Fruit fly (Drosophila melanogaster) whole organism, embryonic: ENCODE results near the gene p24-1.

Experiments used
- B-H2 ChIP-seq: fragments of 200-800 bp; sonication (Bioruptor generic); optimal IDR thresholded peaks from 2 replicates; lab custom pipeline; 2018; ENCODE audit warnings: missing biosample characterization, mild to moderate bottlenecking, missing genetic modification characterization
- CG12391 ChIP-seq: fragments of 200-800 bp; sonication (Bioruptor generic); optimal IDR thresholded peaks from 3 replicates; lab custom pipeline; 2018; ENCODE audit warnings: missing biosample characterization, mild to moderate bottlenecking, missing genetic modification characterization, moderate library complexity
- CG13287 ChIP-seq: fragments of 200-800 bp; sonication (Bioruptor generic); IDR thresholded peaks from 2 replicates; pipeline ENCODE4 v1.3.6; 2022; ENCODE audit warnings: missing biosample characterization, missing genetic modification characterization; ENCODE audit not compliant: partially characterized antibody
- CG1792 ChIP-seq: fragments of 200-800 bp; sonication (Bioruptor generic); optimal IDR thresholded peaks from 2 replicates; lab custom pipeline; 2016; ENCODE audit warnings: missing biosample characterization, missing genetic modification characterization
- CG18011 ChIP-seq: fragments of 200-800 bp; sonication (Bioruptor generic); optimal IDR thresholded peaks from 2 replicates; lab custom pipeline; 2017; ENCODE audit warnings: missing biosample characterization, missing genetic modification characterization, mild to moderate bottlenecking, moderate library complexity, missing genotype
- CG2199 ChIP-seq: fragments of 200-800 bp; sonication (Bioruptor generic); IDR thresholded peaks from 3 replicates; pipeline ENCODE4 v1.3.6; 2022; ENCODE audit warnings: missing biosample characterization, missing genetic modification characterization
- CG2678 ChIP-seq: fragments of 200-800 bp; sonication (Bioruptor generic); optimal IDR thresholded peaks from 3 replicates; lab custom pipeline; 2019; ENCODE audit warnings: missing biosample characterization, mild to moderate bottlenecking, missing genetic modification characterization, moderate library complexity
- CG2875 ChIP-seq: fragments of 200-800 bp; sonication (Bioruptor generic); optimal IDR thresholded peaks from 2 replicates; lab custom pipeline; 2017; ENCODE audit warnings: missing biosample characterization, mild to moderate bottlenecking, missing genetic modification characterization, missing genetic modification reagents
- CG34376 ChIP-seq: fragments of 200-800 bp; sonication (Bioruptor generic); optimal IDR thresholded peaks from 2 replicates; lab custom pipeline; 2018; ENCODE audit warnings: missing biosample characterization, mild to moderate bottlenecking, missing genetic modification characterization
- CG8089 ChIP-seq: fragments of 200-800 bp; sonication (Bioruptor generic); optimal IDR thresholded peaks from 3 replicates; lab custom pipeline; 2016; ENCODE audit warnings: missing biosample characterization, missing genetic modification characterization
- CG9876 ChIP-seq: fragments of 200-800 bp; sonication (Bioruptor generic); optimal IDR thresholded peaks from 2 replicates; lab custom pipeline; 2016; ENCODE audit warnings: missing biosample characterization, missing genetic modification characterization
- Fer2 ChIP-seq: fragments of 200-800 bp; sonication (Bioruptor generic); optimal IDR thresholded peaks from 2 replicates; lab custom pipeline; 2018; ENCODE audit warnings: missing biosample characterization, mild to moderate bottlenecking, missing genetic modification characterization, moderate library complexity
- Hr51 ChIP-seq, 2 experiments: fragments of 200-800 bp; sonication (Bioruptor generic); optimal IDR thresholded peaks; 2 replicates in 1 of 2; 3 replicates in 1 of 2; lab custom pipeline; 2016 to 2018; ENCODE audit warnings: missing biosample characterization in 2 of 2, missing genetic modification characterization in 2 of 2, mild to moderate bottlenecking in 1 of 2, moderate library complexity in 1 of 2
- Hr78 ChIP-seq, 2 experiments: fragments of 200-800 bp in 1 of 2; fragments of >200 bp in 1 of 2; sonication (Bioruptor generic) in 1 of 2; optimal IDR thresholded peaks; 2 replicates each; lab custom pipeline; 2017 to 2019; ENCODE audit warnings: missing biosample characterization in 2 of 2, missing genetic modification characterization in 2 of 2, mild to moderate bottlenecking in 1 of 2, moderate library complexity in 1 of 2
- Jarid2 ChIP-seq: fragments of 200-800 bp; sonication (Bioruptor generic); optimal IDR thresholded peaks from 3 replicates; lab custom pipeline; 2017; ENCODE audit warnings: mild to moderate bottlenecking, missing biosample characterization, missing genetic modification reagents, missing genetic modification characterization
- Meics ChIP-seq: fragments of 200-800 bp; sonication (Bioruptor generic); optimal IDR thresholded peaks from 2 replicates; lab custom pipeline; 2017; ENCODE audit warnings: missing biosample characterization, mild to moderate bottlenecking, missing genetic modification characterization
- NC2α ChIP-seq: fragments of 200-800 bp; sonication (Bioruptor generic); optimal IDR thresholded peaks from 2 replicates; lab custom pipeline; 2016; ENCODE audit warnings: missing biosample characterization, missing genetic modification characterization
- Ptx1 ChIP-seq: fragments of 200-800 bp; sonication (Bioruptor generic); IDR thresholded peaks from 2 replicates; pipeline ENCODE4 v1.3.6; 2022; ENCODE audit warnings: missing biosample characterization, missing genetic modification characterization
- Rx ChIP-seq: fragments of 200-800 bp; sonication (Bioruptor generic); IDR thresholded peaks from 2 replicates; pipeline ENCODE4 v1.3.6; 2022; ENCODE audit warnings: missing biosample characterization, missing genetic modification characterization
- Scr ChIP-seq: fragments of 200-800 bp; sonication (Bioruptor generic); IDR thresholded peaks from 2 replicates; pipeline ENCODE4 v1.3.6; 2022; ENCODE audit warnings: missing biosample characterization, missing genetic modification characterization; ENCODE audit not compliant: partially characterized antibody
- Xrp1 ChIP-seq: fragments of 200-800 bp; sonication (Bioruptor generic); IDR thresholded peaks from 2 replicates; pipeline ENCODE4 v1.3.6; 2022; ENCODE audit warnings: missing biosample characterization, missing genetic modification characterization
- bab2 ChIP-seq: fragments of 200-800 bp; sonication (Bioruptor generic); optimal IDR thresholded peaks from 2 replicates; lab custom pipeline; 2016; ENCODE audit warnings: missing biosample characterization, missing genetic modification characterization
- bcd ChIP-seq: fragments of 200-800 bp; sonication (Bioruptor generic); optimal IDR thresholded peaks from 2 replicates; lab custom pipeline; 2017; ENCODE audit warnings: missing biosample characterization, mild to moderate bottlenecking, missing genetic modification characterization
- cas ChIP-seq: fragments of 200-800 bp; sonication (Bioruptor generic); IDR thresholded peaks from 2 replicates; pipeline ENCODE4 v1.3.6; 2022; ENCODE audit warnings: missing biosample characterization, missing genetic modification characterization
- cato ChIP-seq: fragments of 200-800 bp; sonication (Bioruptor generic); optimal IDR thresholded peaks from 2 replicates; lab custom pipeline; 2016; ENCODE audit warnings: missing biosample characterization, missing genetic modification characterization, borderline replicate concordance
- caup ChIP-seq: fragments of 200-800 bp; sonication (Bioruptor generic); optimal IDR thresholded peaks from 3 replicates; lab custom pipeline; 2017; ENCODE audit warnings: missing biosample characterization, mild to moderate bottlenecking, missing genetic modification characterization, moderate library complexity; ENCODE audit not compliant: severe bottlenecking
- crp ChIP-seq, 2 experiments: fragments of 200-800 bp; sonication (Bioruptor generic); optimal IDR thresholded peaks; 2 replicates in 1 of 2; 3 replicates in 1 of 2; lab custom pipeline; 2017; ENCODE audit warnings: missing biosample characterization in 2 of 2, missing genetic modification characterization in 2 of 2, mild to moderate bottlenecking in 1 of 2, moderate library complexity in 1 of 2
- cwo ChIP-seq: fragments of 200-800 bp; sonication (Bioruptor generic); optimal IDR thresholded peaks from 3 replicates; lab custom pipeline; 2017; ENCODE audit warnings: missing biosample characterization, missing genetic modification characterization, mild to moderate bottlenecking, moderate library complexity, missing genetic modification reagents
- dati ChIP-seq: fragments of 200-800 bp; sonication (Bioruptor generic); IDR thresholded peaks from 2 replicates; pipeline ENCODE4 v1.3.6; 2022; ENCODE audit warnings: missing biosample characterization, missing genetic modification characterization
- dmrt99B ChIP-seq: fragments of 200-800 bp; sonication (Bioruptor generic); optimal IDR thresholded peaks from 2 replicates; lab custom pipeline; 2018; ENCODE audit warnings: missing biosample characterization, mild to moderate bottlenecking, missing genetic modification characterization, moderate library complexity
- ems ChIP-seq: fragments of 200-800 bp; sonication (Bioruptor generic); optimal IDR thresholded peaks from 3 replicates; lab custom pipeline; 2016; ENCODE audit warnings: missing biosample characterization, missing genetic modification characterization
- en ChIP-seq: fragments of 200-800 bp; sonication (Bioruptor generic); optimal IDR thresholded peaks from 2 replicates; lab custom pipeline; 2016; ENCODE audit warnings: missing biosample characterization, missing genetic modification characterization
- exex ChIP-seq: fragments of 200-800 bp; sonication (Bioruptor generic); optimal IDR thresholded peaks from 4 replicates; lab custom pipeline; 2018; ENCODE audit warnings: missing biosample characterization, mild to moderate bottlenecking, missing genetic modification characterization, moderate library complexity
- eyg ChIP-seq: fragments of 200-800 bp; sonication (Bioruptor generic); optimal IDR thresholded peaks from 3 replicates; lab custom pipeline; 2016; ENCODE audit warnings: missing biosample characterization, missing genetic modification characterization
- grau ChIP-seq: fragments of 200-800 bp; optimal IDR thresholded peaks from 3 replicates; lab custom pipeline; 2019; ENCODE audit warnings: missing biosample characterization, mild to moderate bottlenecking, missing genetic modification characterization, moderate library complexity
- grn ChIP-seq: fragments of 200-800 bp; sonication (Bioruptor generic); optimal IDR thresholded peaks from 3 replicates; lab custom pipeline; 2017; ENCODE audit warnings: missing biosample characterization, missing genetic modification characterization
- her ChIP-seq: fragments of 200-800 bp; sonication (Bioruptor generic); optimal IDR thresholded peaks from 2 replicates; lab custom pipeline; 2016; ENCODE audit warnings: missing biosample characterization, missing genetic modification characterization
- kni ChIP-seq: fragments of 200-800 bp; sonication (Bioruptor generic); optimal IDR thresholded peaks from 3 replicates; lab custom pipeline; 2017; ENCODE audit warnings: mild to moderate bottlenecking, missing biosample characterization, missing genetic modification reagents, missing genetic modification characterization
- mirr ChIP-seq: fragments of 200-800 bp; sonication (Bioruptor generic); optimal IDR thresholded peaks from 3 replicates; lab custom pipeline; 2018; ENCODE audit warnings: missing biosample characterization, mild to moderate bottlenecking, missing genetic modification characterization
- pb ChIP-seq: fragments of 200-800 bp; sonication (Bioruptor generic); optimal IDR thresholded peaks from 3 replicates; lab custom pipeline; 2016; ENCODE audit warnings: missing biosample characterization, missing genetic modification characterization
- run ChIP-seq: fragments of 200-800 bp; sonication (Bioruptor generic); optimal IDR thresholded peaks from 3 replicates; lab custom pipeline; 2018; ENCODE audit warnings: missing biosample characterization, mild to moderate bottlenecking, missing genetic modification characterization
- sisA ChIP-seq: fragments of 200-800 bp; sonication (Bioruptor generic); IDR thresholded peaks from 2 replicates; pipeline ENCODE4 v1.3.6; 2022; ENCODE audit warnings: missing biosample characterization, missing genetic modification characterization
- sr ChIP-seq: fragments of 200-800 bp; sonication (Bioruptor generic); IDR thresholded peaks from 3 replicates; pipeline ENCODE4 v1.3.6; 2022; ENCODE audit warnings: missing biosample characterization, missing genetic modification characterization
- tin ChIP-seq: fragments of 200-800 bp; sonication (Bioruptor generic); optimal IDR thresholded peaks from 3 replicates; lab custom pipeline; 2016; ENCODE audit warnings: missing biosample characterization, missing genetic modification characterization
- vfl ChIP-seq: fragments of 200-800 bp; sonication (Bioruptor generic); optimal IDR thresholded peaks from 2 replicates; lab custom pipeline; 2016; ENCODE audit warnings: missing biosample characterization, missing genetic modification characterization
- zfh2 ChIP-seq: fragments of 200-800 bp; sonication (Bioruptor generic); optimal IDR thresholded peaks from 2 replicates; lab custom pipeline; 2016; ENCODE audit warnings: missing biosample characterization, missing genetic modification characterization

Gene p24-1

DNA sequence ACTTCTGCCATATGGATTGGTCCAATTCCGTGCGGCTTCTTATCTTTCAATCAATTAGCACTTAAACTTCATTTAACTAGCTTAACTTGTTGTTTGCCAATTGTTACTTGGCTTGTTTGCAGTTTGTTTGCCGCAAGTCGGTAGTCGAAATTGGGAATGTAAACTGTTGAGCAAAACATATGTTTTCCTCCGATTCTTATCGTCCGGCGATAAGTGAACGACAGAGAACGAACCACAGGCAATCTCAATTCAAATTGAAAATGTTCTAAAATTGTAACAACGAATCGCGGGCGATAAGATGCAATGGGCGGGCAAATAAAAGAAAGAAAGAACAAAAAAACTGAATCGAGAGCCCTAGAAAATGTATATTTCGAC, 6.1 kb upstream of the p24-1 start:
- no peak for TF ChIP-seq Jarid2 (GFP tag; lab: Kevin White, UChicago)
- no peak for TF ChIP-seq cato (GFP tag; lab: Kevin White, UChicago)
- TF ChIP-seq exex (tag; lab: Kevin White, UChicago) = peak; percentile 51
- TF ChIP-seq CG18011 (GFP tag; lab: Kevin White, UChicago) = no peak
- TF ChIP-seq mirr (GFP tag; lab: Kevin White, UChicago) = peak; percentile 68
- TF ChIP-seq grn (GFP tag; lab: Kevin White, UChicago) = peak; percentile 62
- TF ChIP-seq CG34376 (GFP tag; lab: Kevin White, UChicago) = no peak
- peak; percentile 59 for TF ChIP-seq caup
- TF ChIP-seq Ptx1 (GFP tag; lab: Robert Waterston, UW) = no peak
- no peak for TF ChIP-seq tin (GFP tag; lab: Kevin White, UChicago)
- no peak for TF ChIP-seq sr
- TF ChIP-seq CG1792 (GFP tag; lab: Kevin White, UChicago) = no peak
- TF ChIP-seq CG2199 (GFP tag; lab: Robert Waterston, UW) = 0 out of 3 replicates have a peak, but pooled peaks have one; percentile 21

DNA sequence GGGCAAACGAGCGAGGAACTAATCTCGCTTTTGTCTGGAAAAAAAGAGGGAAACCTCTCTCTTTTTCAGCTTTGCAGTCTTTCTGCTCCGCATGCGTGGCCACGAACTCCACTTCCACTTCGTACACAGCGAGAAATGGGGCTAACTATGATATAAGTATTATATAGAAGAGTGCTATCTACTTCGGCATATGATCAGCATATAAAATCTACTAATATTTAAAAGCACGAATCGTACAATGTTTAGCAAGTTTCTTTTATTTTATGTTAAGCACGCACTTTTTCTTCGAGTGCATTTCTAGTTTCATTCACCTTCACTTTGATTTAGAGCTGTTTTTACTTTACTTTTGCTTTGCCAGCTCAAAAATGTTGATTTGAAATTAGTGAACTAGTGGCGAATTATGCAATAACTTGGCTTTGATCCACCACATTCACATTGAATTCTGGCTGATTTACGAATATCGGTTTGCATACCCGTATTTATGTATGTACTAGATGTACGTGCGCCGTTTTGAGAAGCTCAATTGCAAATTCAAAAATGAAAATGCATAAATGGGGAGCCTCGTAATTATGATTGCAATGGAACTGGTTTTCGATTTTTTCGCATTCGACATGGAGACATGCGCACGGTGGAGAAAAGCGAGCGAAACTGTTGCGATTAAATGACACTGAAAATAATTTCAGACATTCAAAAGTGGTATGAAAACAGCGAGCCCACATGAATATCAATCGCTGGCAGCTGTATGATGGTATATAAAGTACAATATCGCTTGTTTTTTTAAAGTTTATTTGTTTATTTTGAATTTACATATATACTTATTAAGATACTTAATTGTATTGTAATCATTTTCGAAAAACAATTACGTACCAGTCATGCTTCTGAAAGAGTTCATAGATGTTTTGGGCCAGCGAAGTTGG, 5.5 kb upstream of the p24-1 start:
- peak; percentile 75; the same call in 1 of the 2 replicates for TF ChIP-seq Rx (GFP tag; lab: Robert Waterston, UW)
- no peak for TF ChIP-seq Fer2 (tag; lab: Kevin White, UChicago)
- peak; percentile 46 for TF ChIP-seq cwo (GFP tag; lab: Kevin White, UChicago)
- peak; percentile 71 for TF ChIP-seq sisA (GFP tag; lab: Robert Waterston, UW)
- peak; percentile 68; the same call in 2 of the 3 replicates for TF ChIP-seq sr
- TF ChIP-seq run (tag; lab: Kevin White, UChicago) = peak; percentile 10
- peak; percentile 26 for TF ChIP-seq CG8089 (GFP tag; lab: Kevin White, UChicago)
- peak; percentile 5 for TF ChIP-seq vfl (GFP tag; lab: Kevin White, UChicago)
- TF ChIP-seq dati (GFP tag; lab: Robert Waterston, UW) = no peak
- TF ChIP-seq B-H2 (GFP tag; lab: Kevin White, UChicago) = no peak
- TF ChIP-seq grau (tag; lab: Kevin White, UChicago) = peak; percentile 73
- TF ChIP-seq NC2α = no peak
- TF ChIP-seq CG2875 = peak; percentile 48
- TF ChIP-seq cas (GFP tag; lab: Robert Waterston, UW) = 0 out of 2 replicates have a peak, but pooled peaks have one; percentile 59
- peak; percentile 51 for TF ChIP-seq Meics (GFP tag; lab: Kevin White, UChicago)
- peak; percentile 55 for TF ChIP-seq eyg (GFP tag; lab: Kevin White, UChicago)
- TF ChIP-seq Xrp1 (GFP tag; lab: Robert Waterston, UW) = peak; percentile 91
- peak; percentile 79 for TF ChIP-seq bab2 (GFP tag; lab: Kevin White, UChicago)
- peak; percentile 93 for TF ChIP-seq dmrt99B
- TF ChIP-seq en (GFP tag; lab: Kevin White, UChicago) = peak; percentile 52
- TF ChIP-seq bcd (GFP tag; lab: Kevin White, UChicago) = peak; percentile 64
- no peak for TF ChIP-seq kni
- peak; percentile 78 for TF ChIP-seq CG12391 (tag; lab: Kevin White, UChicago)
- peak; percentile 39 for TF ChIP-seq pb (GFP tag; lab: Kevin White, UChicago)
- TF ChIP-seq Scr (GFP tag; lab: Robert Waterston, UW) = no peak
- TF ChIP-seq zfh2 (GFP tag; lab: Kevin White, UChicago) = peak; percentile 14
- TF ChIP-seq CG2678 (tag; lab: Kevin White, UChicago) = peak; percentile 86
- TF ChIP-seq CG13287 (GFP tag; lab: Robert Waterston, UW) = no peak
- TF ChIP-seq her (GFP tag; lab: Kevin White, UChicago) = no peak
- peak; percentile 40 for TF ChIP-seq ems (GFP tag; lab: Kevin White, UChicago)
- peak in 1 of 2 experiments; percentile 81 for TF ChIP-seq Hr51 (GFP tag; optimal IDR thresholded peaks at IDR 0.05; lab: Kevin White, UChicago)
- TF ChIP-seq crp (GFP tag; optimal IDR thresholded peaks at IDR 0.05; lab: Kevin White, UChicago) = no peak
- TF ChIP-seq Hr78 (GFP tag; optimal IDR thresholded peaks at IDR 0.05; lab: Kevin White, UChicago) = peak in 1 of 2 experiments; percentile 72
- TF ChIP-seq CG9876 = no peak
